Fruit fly (Drosophila melanogaster) whole organism, embryonic: ENCODE data around the gene Mf.
A peak's percentile ranks its signal among the peaks of the same experiment; 100 is the strongest.

ENCODE experiments used
- Ada2b ChIP-seq: fragments of 200-800 bp; sonication (Bioruptor generic); IDR thresholded peaks from 2 replicates; pipeline ENCODE4 v1.3.6; 2022; ENCODE audit warnings: missing biosample characterization, missing genetic modification characterization
- Adf1 ChIP-seq: fragments of 200-800 bp; sonication (Bioruptor generic); IDR thresholded peaks from 2 replicates; pipeline ENCODE4 v1.3.6; 2022; ENCODE audit warnings: missing biosample characterization, missing genetic modification characterization
- CG1024 ChIP-seq: fragments of 200-800 bp; sonication (Bioruptor generic); IDR thresholded peaks from 2 replicates; pipeline ENCODE4 v1.3.6; 2022; ENCODE audit warnings: missing biosample characterization, missing genetic modification characterization
- CG10274 ChIP-seq: fragments of 200-800 bp; sonication (Bioruptor generic); optimal IDR thresholded peaks from 3 replicates; lab custom pipeline; 2017; ENCODE audit warnings: missing biosample characterization, mild to moderate bottlenecking, missing genetic modification characterization
- CG12155 ChIP-seq: fragments of 200-800 bp; sonication (Bioruptor generic); optimal IDR thresholded peaks from 3 replicates; lab custom pipeline; 2016; ENCODE audit warnings: missing biosample characterization, missing genetic modification characterization
- CG12744 ChIP-seq: fragments of 200-800 bp; sonication (Bioruptor generic); optimal IDR thresholded peaks from 2 replicates; lab custom pipeline; 2016; ENCODE audit warnings: missing biosample characterization, missing genetic modification characterization
- CG15696 ChIP-seq: fragments of 200-800 bp; sonication (Bioruptor generic); optimal IDR thresholded peaks from 2 replicates; lab custom pipeline; 2019; ENCODE audit warnings: missing biosample characterization, mild to moderate bottlenecking, missing genetic modification characterization, moderate library complexity
- CG17186 ChIP-seq: fragments of 200-800 bp; sonication (Bioruptor generic); optimal IDR thresholded peaks from 3 replicates; lab custom pipeline; 2017; ENCODE audit warnings: missing biosample characterization, missing genetic modification reagents, missing genetic modification characterization
- CG18262 ChIP-seq: fragments of 200-800 bp; optimal IDR thresholded peaks from 3 replicates; lab custom pipeline; 2019; ENCODE audit warnings: missing biosample characterization, mild to moderate bottlenecking, missing genetic modification characterization, moderate library complexity
- CG2120 ChIP-seq: fragments of 200-800 bp; sonication (Bioruptor generic); optimal IDR thresholded peaks from 3 replicates; lab custom pipeline; 2016; ENCODE audit warnings: missing biosample characterization, missing genetic modification characterization
- CG30403 ChIP-seq: fragments of 200-800 bp; sonication (Bioruptor generic); optimal IDR thresholded peaks from 3 replicates; lab custom pipeline; 2016; ENCODE audit warnings: missing biosample characterization, missing genetic modification characterization
- CG4730 ChIP-seq: fragments of 200-800 bp; sonication (Bioruptor generic); IDR thresholded peaks from 2 replicates; pipeline ENCODE4 v1.3.6; 2022; ENCODE audit warnings: missing biosample characterization, missing genetic modification characterization
- CG8281 ChIP-seq: fragments of 200-800 bp; sonication (Bioruptor generic); optimal IDR thresholded peaks from 2 replicates; lab custom pipeline; 2018; ENCODE audit warnings: missing biosample characterization, mild to moderate bottlenecking, missing genetic modification characterization, moderate library complexity
- CoRest ChIP-seq: fragments of 200-800 bp; sonication (Bioruptor generic); optimal IDR thresholded peaks from 3 replicates; lab custom pipeline; 2018; ENCODE audit warnings: missing biosample characterization, mild to moderate bottlenecking, missing genetic modification characterization, moderate library complexity
- D19A ChIP-seq: fragments of 200-800 bp; optimal IDR thresholded peaks from 3 replicates; lab custom pipeline; 2019; ENCODE audit warnings: missing biosample characterization, mild to moderate bottlenecking, missing genetic modification characterization, moderate library complexity
- Eip74EF ChIP-seq, 2 experiments: fragments of 200-800 bp in 1 of 2; fragments of >200 bp in 1 of 2; sonication (Bioruptor generic) in 1 of 2; optimal IDR thresholded peaks; 2 replicates each; lab custom pipeline; 2017 to 2019; ENCODE audit warnings: missing biosample characterization in 2 of 2, missing genetic modification characterization in 2 of 2, mild to moderate bottlenecking in 1 of 2, moderate library complexity in 1 of 2
- Ets97D ChIP-seq: fragments of 200-800 bp; sonication (Bioruptor generic); optimal IDR thresholded peaks from 3 replicates; lab custom pipeline; 2016; ENCODE audit warnings: missing biosample characterization, missing genetic modification characterization
- Gug ChIP-seq: fragments of 200-800 bp; sonication (Bioruptor generic); IDR thresholded peaks from 4 replicates; pipeline ENCODE4 v1.3.6; 2022; ENCODE audit warnings: missing biosample characterization, missing genetic modification characterization
- HLH3B ChIP-seq: fragments of 200-800 bp; sonication (Bioruptor generic); IDR thresholded peaks from 2 replicates; pipeline ENCODE4 v1.3.6; 2022; ENCODE audit warnings: missing biosample characterization, missing genetic modification characterization
- Hr78 ChIP-seq, 2 experiments: fragments of 200-800 bp in 1 of 2; fragments of >200 bp in 1 of 2; sonication (Bioruptor generic) in 1 of 2; optimal IDR thresholded peaks; 2 replicates each; lab custom pipeline; 2017 to 2019; ENCODE audit warnings: missing biosample characterization in 2 of 2, missing genetic modification characterization in 2 of 2, mild to moderate bottlenecking in 1 of 2, moderate library complexity in 1 of 2
- Kr ChIP-seq: fragments of 200-800 bp; sonication (Bioruptor generic); optimal IDR thresholded peaks from 2 replicates; lab custom pipeline; 2017; ENCODE audit warnings: missing biosample characterization, mild to moderate bottlenecking, missing genetic modification characterization
- Lhr ChIP-seq: fragments of 200-800 bp; sonication (Bioruptor generic); optimal IDR thresholded peaks from 3 replicates; lab custom pipeline; 2017; ENCODE audit warnings: mild to moderate bottlenecking, missing biosample characterization, missing genetic modification reagents, missing genetic modification characterization
- Myb ChIP-seq: fragments of 200-800 bp; sonication (Bioruptor generic); optimal IDR thresholded peaks from 2 replicates; lab custom pipeline; 2016; ENCODE audit warnings: missing biosample characterization, missing genetic modification characterization
- NK7.1 ChIP-seq: fragments of 200-800 bp; sonication (Bioruptor generic); optimal IDR thresholded peaks from 3 replicates; lab custom pipeline; 2016; ENCODE audit warnings: missing biosample characterization, missing genetic modification characterization
- Neu2 ChIP-seq: fragments of 200-800 bp; sonication (Bioruptor generic); optimal IDR thresholded peaks from 3 replicates; lab custom pipeline; 2016; ENCODE audit warnings: missing biosample characterization, missing genetic modification characterization, borderline replicate concordance
- Nf-YB ChIP-seq: fragments of 200-800 bp; sonication (Bioruptor generic); optimal IDR thresholded peaks from 3 replicates; lab custom pipeline; 2019; ENCODE audit warnings: missing biosample characterization, mild to moderate bottlenecking, missing genetic modification characterization, moderate library complexity
- PHDP ChIP-seq: fragments of 200-800 bp; sonication (Bioruptor generic); optimal IDR thresholded peaks from 3 replicates; lab custom pipeline; 2018; ENCODE audit warnings: missing biosample characterization, mild to moderate bottlenecking, missing genetic modification characterization, moderate library complexity
- ap ChIP-seq: fragments of 200-800 bp; sonication (Bioruptor generic); IDR thresholded peaks from 2 replicates; pipeline ENCODE4 v1.3.6; 2022; ENCODE audit warnings: missing biosample characterization, missing genetic modification characterization
- ara ChIP-seq: fragments of 200-800 bp; sonication (Bioruptor generic); IDR thresholded peaks from 2 replicates; pipeline ENCODE4 v1.3.6; 2022; ENCODE audit warnings: missing biosample characterization, missing genetic modification characterization
- chn ChIP-seq: fragments of 200-800 bp; sonication (Bioruptor generic); optimal IDR thresholded peaks from 2 replicates; lab custom pipeline; 2016; ENCODE audit warnings: missing biosample characterization, missing genetic modification characterization
- dm ChIP-seq: fragments of 200-800 bp; sonication (Bioruptor generic); optimal IDR thresholded peaks from 3 replicates; lab custom pipeline; 2016; ENCODE audit warnings: missing biosample characterization, missing genetic modification characterization
- dmrt11E ChIP-seq: fragments of 200-800 bp; sonication (Bioruptor generic); optimal IDR thresholded peaks from 3 replicates; lab custom pipeline; 2018; ENCODE audit warnings: missing biosample characterization, mild to moderate bottlenecking, missing genetic modification characterization, moderate library complexity
- dmrt99B ChIP-seq: fragments of 200-800 bp; sonication (Bioruptor generic); optimal IDR thresholded peaks from 2 replicates; lab custom pipeline; 2018; ENCODE audit warnings: missing biosample characterization, mild to moderate bottlenecking, missing genetic modification characterization, moderate library complexity
- fd3F ChIP-seq: fragments of 200-800 bp; sonication (Bioruptor generic); optimal IDR thresholded peaks from 2 replicates; lab custom pipeline; 2018; ENCODE audit warnings: missing biosample characterization, mild to moderate bottlenecking, missing genetic modification characterization, moderate library complexity
- hb ChIP-seq: fragments of 200-800 bp; sonication (Bioruptor generic); IDR thresholded peaks from 3 replicates; pipeline ENCODE4 v1.3.6; 2022; ENCODE audit warnings: missing biosample characterization, missing genetic modification characterization; ENCODE audit not compliant: partially characterized antibody
- hkb ChIP-seq, 2 experiments: fragments of 200-800 bp in 1 of 2; fragments of >200 bp in 1 of 2; sonication (Bioruptor generic) in 1 of 2; IDR thresholded peaks in 1 of 2; optimal IDR thresholded peaks in 1 of 2; 2 replicates each; pipeline versions ENCODE4 v1.3.6 to Lab custom; 2017 to 2022; ENCODE audit warnings: missing biosample characterization in 1 of 2, missing genetic modification characterization in 1 of 2
- luna ChIP-seq: fragments of 200-800 bp; sonication (Bioruptor generic); optimal IDR thresholded peaks from 2 replicates; lab custom pipeline; 2016; ENCODE audit warnings: missing biosample characterization, missing genetic modification characterization
- nerfin-2 ChIP-seq: fragments of 200-800 bp; sonication (Bioruptor generic); IDR thresholded peaks from 2 replicates; pipeline ENCODE4 v1.3.6; 2022; ENCODE audit warnings: missing biosample characterization, missing genetic modification characterization; ENCODE audit not compliant: partially characterized antibody
- otp ChIP-seq: fragments of 200-800 bp; sonication (Bioruptor generic); IDR thresholded peaks from 3 replicates; pipeline ENCODE4, ENCODE4 v1.3.6; 2022; ENCODE audit warnings: missing biosample characterization, missing genetic modification characterization
- pros ChIP-seq: fragments of 200-800 bp; sonication (Bioruptor generic); optimal IDR thresholded peaks from 3 replicates; lab custom pipeline; 2019; ENCODE audit warnings: missing biosample characterization, mild to moderate bottlenecking, missing genetic modification characterization, moderate library complexity
- sens ChIP-seq: fragments of 200-800 bp; sonication (Bioruptor generic); peaks from one replicate; lab custom pipeline; 2016; ENCODE audit warnings: missing biosample characterization, missing genetic modification characterization
- sim ChIP-seq: fragments of 200-800 bp; sonication (Bioruptor generic); IDR thresholded peaks from 2 replicates; pipeline ENCODE4 v1.3.6; 2022; ENCODE audit warnings: missing biosample characterization, missing genetic modification characterization
- sqz ChIP-seq: fragments of 200-800 bp; sonication (Bioruptor generic); optimal IDR thresholded peaks from 3 replicates; lab custom pipeline; 2018; ENCODE audit warnings: missing biosample characterization, mild to moderate bottlenecking, missing genetic modification characterization
- tio ChIP-seq: fragments of 200-800 bp; sonication (Bioruptor generic); optimal IDR thresholded peaks from 2 replicates; lab custom pipeline; 2017; ENCODE audit warnings: missing biosample characterization, missing genetic modification characterization, inconsistent platforms
- tup ChIP-seq: fragments of 200-800 bp; sonication (Bioruptor generic); optimal IDR thresholded peaks from 2 replicates; lab custom pipeline; 2016; ENCODE audit warnings: missing biosample characterization, mild to moderate bottlenecking, missing genetic modification characterization, moderate library complexity
- usp ChIP-seq: fragments of >200 bp; optimal IDR thresholded peaks from 2 replicates; lab custom pipeline; 2017; ENCODE audit warnings: missing biosample characterization, missing genetic modification characterization
- zen ChIP-seq: fragments of 200-800 bp; sonication (Bioruptor generic); optimal IDR thresholded peaks from 3 replicates; lab custom pipeline; 2018; ENCODE audit warnings: missing biosample characterization, mild to moderate bottlenecking, missing genetic modification characterization, moderate library complexity

Mf gene

DNA sequence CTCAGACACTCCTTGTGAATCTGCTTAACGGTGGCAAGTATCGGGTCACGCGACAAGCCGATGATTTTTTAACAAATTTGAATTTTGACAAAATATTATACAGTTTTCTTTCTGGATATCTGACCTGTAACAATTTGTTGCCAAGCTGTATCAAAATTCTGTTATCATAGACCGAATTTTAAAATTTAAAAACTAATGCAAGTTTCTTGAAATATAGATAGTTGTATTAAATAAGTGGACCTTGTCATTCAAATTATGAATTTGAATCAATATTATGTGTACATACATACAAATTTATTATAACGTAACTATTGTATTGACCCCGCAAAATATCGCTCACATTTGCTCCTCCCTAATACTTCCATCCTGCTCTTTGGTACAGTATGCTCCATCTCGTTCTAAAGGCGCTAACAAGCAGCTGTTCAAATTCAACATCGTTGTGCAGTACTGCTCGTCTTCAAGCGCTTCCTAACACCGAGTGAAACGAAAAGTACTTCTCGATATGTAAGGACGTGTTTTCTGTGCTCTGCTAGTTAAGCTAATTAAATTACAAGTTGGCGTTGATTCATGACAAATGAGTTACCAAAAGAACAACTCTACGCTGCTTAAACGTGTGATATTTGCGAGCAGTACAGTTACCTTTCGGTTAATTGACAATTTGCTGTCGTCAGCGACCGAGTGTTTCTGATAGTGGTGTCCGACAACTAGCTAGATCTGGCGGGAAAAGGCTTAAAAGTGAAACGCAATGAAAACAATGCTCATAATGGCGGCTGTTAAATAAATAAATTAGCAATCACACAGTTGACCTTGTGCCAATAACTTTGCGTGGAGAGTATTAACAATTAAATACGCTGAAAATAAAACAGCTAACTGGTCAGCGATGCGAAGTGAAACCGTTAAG lies 15.1 kb upstream of the Mf start, which contains the start of the genes Kpc1 and CG42542:
Kpc1 (minus strand) TSS at position 77 of the 901 bp plus-strand sequence.
CG42542 (plus strand) TSS at position 465 of the 901 bp plus-strand sequence.
- TF ChIP-seq CG30403 (GFP tag; lab: Kevin White, UChicago) (peak; percentile 89), nerfin-2 (GFP tag; lab: Robert Waterston, UW) (peak; percentile 70), ara (peak; percentile 58; the same call in 1 of the 2 replicates), CG12155 (GFP tag; lab: Kevin White, UChicago) (peak; percentile 74), tup (GFP tag; lab: Kevin White, UChicago) (no peak), CG17186 (GFP tag; lab: Kevin White, UChicago) (peak; percentile 20), Ada2b (peak; percentile 35; the same call in 1 of the 2 replicates), Nf-YB (GFP tag; lab: Kevin White, UChicago) (peak; percentile 34), sim (GFP tag; lab: Robert Waterston, UW) (no peak), PHDP (tag; lab: Kevin White, UChicago) (no peak), Adf1 (GFP tag; lab: Robert Waterston, UW) (peak; percentile 50; the same call in 1 of the 2 replicates), pros (GFP tag; lab: Kevin White, UChicago) (no peak), dmrt11E (peak; percentile 75), D19A (tag; lab: Kevin White, UChicago) (no peak), NK7.1 (peak; percentile 48), luna (GFP tag; lab: Kevin White, UChicago) (no peak), sqz (GFP tag; lab: Kevin White, UChicago) (no peak), Gug (GFP tag; lab: Robert Waterston, UW) (peak; percentile 62; the same call in 3 of the 4 replicates), Eip74EF (GFP tag; optimal IDR thresholded peaks at IDR 0.05; lab: Kevin White, UChicago) (no peak), Neu2 (no peak), chn (GFP tag; lab: Kevin White, UChicago) (peak; percentile 77), dm (peak; percentile 42), CoRest (peak; percentile 81), CG1024 (GFP tag; lab: Robert Waterston, UW) (no peak), ap (GFP tag; lab: Robert Waterston, UW) (no peak), Kr (peak; percentile 11), fd3F (GFP tag; lab: Kevin White, UChicago) (peak; percentile 29), CG15696 (peak; percentile 73), otp (peak; percentile 67; the same call in 1 of the 3 replicates), CG4730 (peak; percentile 45; the same call in 1 of the 2 replicates), tio (peak; percentile 83), CG2120 (peak; percentile 91), hb (GFP tag; lab: Robert Waterston, UW) (peak; percentile 82; the same call in 2 of the 3 replicates), CG12744 (peak; percentile 66), dmrt99B (no peak), Ets97D (peak; percentile 63), Hr78 (GFP tag; optimal IDR thresholded peaks at IDR 0.05; lab: Kevin White, UChicago) (no peak), HLH3B (peak; percentile 47; the same call in 1 of the 2 replicates), usp (GFP tag; lab: Kevin White, UChicago) (no peak), Myb (GFP tag; lab: Kevin White, UChicago) (peak; percentile 80), zen (tag; lab: Kevin White, UChicago) (peak; percentile 26), hkb (optimal IDR thresholded peaks at IDR 0.05; lab: Kevin White, UChicago) (peak; percentile 35), hkb (GFP tag; IDR thresholded peaks at IDR 0.05; lab: Robert Waterston, UW) (0 out of 2 replicates have a peak, but pooled peaks have one; percentile 20), Lhr (peak; percentile 56), CG10274 (GFP tag; lab: Kevin White, UChicago) (no peak), CG8281 (tag; lab: Kevin White, UChicago) (no peak), sens (GFP tag; lab: Kevin White, UChicago) (peak; percentile 93), CG18262 (tag; lab: Kevin White, UChicago) (no peak)
